Fruit fly (Drosophila melanogaster): ENCODE results near the gene CG13996.

DNA sequence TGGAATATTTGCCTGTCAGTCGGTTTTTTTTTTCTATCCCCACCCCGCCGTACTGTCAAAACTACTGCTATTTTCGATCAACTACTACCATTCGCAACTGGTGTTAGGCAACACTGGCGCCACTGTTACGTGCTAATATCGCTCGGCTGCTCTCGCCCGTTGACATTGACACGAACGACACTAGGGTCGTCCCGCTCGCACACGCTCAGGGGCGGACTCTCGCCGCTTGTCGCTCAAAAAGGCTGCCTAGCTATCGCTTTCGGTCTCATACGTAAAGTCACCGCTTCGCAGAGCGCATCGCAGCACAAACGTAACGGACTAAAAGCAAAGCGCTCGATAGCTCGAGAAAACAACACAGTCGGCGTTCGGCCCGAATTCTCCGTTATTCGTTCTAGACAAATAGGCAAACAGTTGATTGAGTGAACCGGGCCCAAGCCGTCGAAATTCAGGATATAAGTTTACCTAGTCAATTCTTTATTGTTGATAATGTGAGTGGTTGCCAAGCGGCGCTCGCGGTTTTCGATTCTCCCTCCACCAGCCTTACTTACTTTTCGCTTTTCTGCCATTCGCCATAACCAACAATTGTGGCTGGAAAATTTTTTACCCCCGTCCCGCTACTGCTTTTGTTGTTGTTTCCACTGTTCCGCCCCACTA, 38.2 kb upstream of the CG13996 start:
- no peak for TF ChIP-seq psq (optimal IDR thresholded peaks at IDR 0.05)
- no peak for TF ChIP-seq pan (optimal IDR thresholded peaks at IDR 0.05)
